Worm (Caenorhabditis elegans) whole organism, young adult: ENCODE results near the gene Y7A5A.2.

Source experiments
- D2030.7 ChIP-seq: fragments of 200-800 bp; sonication (Bioruptor generic); IDR thresholded peaks from 2 replicates; pipeline ENCODE4 v1.3.6; 2022; ENCODE audit warnings: missing genetic modification reagents, missing genetic modification characterization, missing compliant biosample characterization
- F33H1.4 ChIP-seq: fragments of 200-800 bp; sonication (Bioruptor generic); IDR thresholded peaks from 2 replicates; pipeline ENCODE4 v1.3.6; 2022; ENCODE audit warnings: missing genetic modification reagents, missing genetic modification characterization, missing compliant biosample characterization
- K12H6.12 ChIP-seq: fragments of 200-800 bp; sonication (Bioruptor generic); optimal IDR thresholded peaks from 2 replicates; lab custom pipeline; 2018; ENCODE audit warnings: mild to moderate bottlenecking, missing genetic modification characterization, missing compliant biosample characterization
- Y53G8AR.9 ChIP-seq: fragments of 200-800 bp; sonication (Bioruptor generic); conservative IDR thresholded peaks from 2 replicates; pipeline ENCODE4 v1.3.6; 2022; ENCODE audit warnings: missing genetic modification reagents, missing genetic modification characterization, missing compliant biosample characterization
- Y56A3A.18 ChIP-seq: fragments of 200-800 bp; sonication (Bioruptor generic); IDR thresholded peaks from 2 replicates; pipeline ENCODE4 v1.3.6; 2022; ENCODE audit warnings: missing genetic modification reagents, missing genetic modification characterization, missing compliant biosample characterization
- Y79H2A.3 ChIP-seq: fragments of 200-800 bp; sonication (Bioruptor generic); conservative IDR thresholded peaks from 2 replicates; pipeline ENCODE4 v1.3.6; 2022; ENCODE audit warnings: missing genetic modification reagents, missing genetic modification characterization, missing compliant biosample characterization
- ZK185.1 ChIP-seq: sonication (generic microtip); optimal IDR thresholded peaks from 2 replicates; lab custom pipeline; 2016; ENCODE audit warnings: mild to moderate bottlenecking, missing genetic modification characterization, missing compliant biosample characterization; ENCODE audit not compliant: poor library complexity, severe bottlenecking
- akir-1 ChIP-seq: fragments of 200-800 bp; sonication (Bioruptor generic); optimal IDR thresholded peaks from 2 replicates; lab custom pipeline; 2018; ENCODE audit warnings: mild to moderate bottlenecking, missing genetic modification characterization, moderate library complexity, missing compliant biosample characterization
- athp-1 ChIP-seq: sonication (generic microtip); optimal IDR thresholded peaks from 2 replicates; lab custom pipeline; 2017; ENCODE audit warnings: mild to moderate bottlenecking, missing genetic modification characterization, missing compliant biosample characterization
- attf-5 ChIP-seq: fragments of 200-800 bp; sonication (Bioruptor generic); optimal IDR thresholded peaks from 2 replicates; lab custom pipeline; 2018; ENCODE audit warnings: mild to moderate bottlenecking, missing genetic modification characterization, missing compliant biosample characterization
- bed-1 ChIP-seq: fragments of 200-800 bp; sonication (Bioruptor generic); IDR thresholded peaks from 2 replicates; pipeline ENCODE4 v1.3.6; 2022; ENCODE audit warnings: missing genetic modification reagents, missing genetic modification characterization, missing compliant biosample characterization
- bed-2 ChIP-seq: fragments of 200-800 bp; sonication (Bioruptor generic); IDR thresholded peaks from 2 replicates; pipeline ENCODE4 v1.3.6; 2022; ENCODE audit warnings: missing genetic modification reagents, missing genetic modification characterization, missing compliant biosample characterization
- ceh-100 ChIP-seq: fragments of 200-800 bp; sonication (Bioruptor generic); IDR thresholded peaks from 2 replicates; pipeline ENCODE4 v1.3.6; 2022; ENCODE audit warnings: missing genetic modification reagents, missing genetic modification characterization, missing compliant biosample characterization
- ceh-27 ChIP-seq: fragments of 200-800 bp; sonication (Bioruptor generic); optimal IDR thresholded peaks from 2 replicates; lab custom pipeline; 2018; ENCODE audit warnings: mild to moderate bottlenecking, missing genetic modification characterization, moderate library complexity, missing compliant biosample characterization
- ceh-40 ChIP-seq: fragments of 200-800 bp; sonication (Bioruptor generic); IDR thresholded peaks from 2 replicates; pipeline ENCODE4 v1.3.6; 2022; ENCODE audit warnings: missing genetic modification characterization, missing compliant biosample characterization
- ceh-79 ChIP-seq: sonication (generic microtip); optimal IDR thresholded peaks from 2 replicates; lab custom pipeline; 2017; ENCODE audit warnings: mild to moderate bottlenecking, missing genetic modification characterization, missing compliant biosample characterization
- ceh-91 ChIP-seq: fragments of 200-800 bp; sonication (Bioruptor generic); IDR thresholded peaks from 2 replicates; pipeline ENCODE4 v1.3.6; 2022; ENCODE audit warnings: missing genetic modification reagents, missing genetic modification characterization, missing compliant biosample characterization
- die-1 ChIP-seq: sonication (generic microtip); optimal IDR thresholded peaks from 2 replicates; lab custom pipeline; 2016; ENCODE audit warnings: missing genotype, mild to moderate bottlenecking, missing genetic modification characterization, missing compliant biosample characterization
- efl-1 ChIP-seq: fragments of 150-350 bp; optimal IDR thresholded peaks from 2 replicates; lab custom pipeline; 2014; ENCODE audit warnings: missing biosample characterization, missing genetic modification reagents, missing genetic modification characterization
- egl-44 ChIP-seq: fragments of 200-800 bp; sonication (Bioruptor generic); IDR thresholded peaks from 2 replicates; pipeline ENCODE4 v1.3.6; 2022; ENCODE audit warnings: missing genetic modification reagents, missing genetic modification characterization, missing compliant biosample characterization
- ets-4 ChIP-seq: fragments of 200-800 bp; sonication (Bioruptor generic); optimal IDR thresholded peaks from 2 replicates; lab custom pipeline; 2018; ENCODE audit warnings: mild to moderate bottlenecking, missing genetic modification characterization, missing compliant biosample characterization
- fkh-3 ChIP-seq: sonication (generic microtip); optimal IDR thresholded peaks from 2 replicates; lab custom pipeline; 2016; ENCODE audit warnings: mild to moderate bottlenecking, missing genetic modification characterization, missing compliant biosample characterization
- gei-17 ChIP-seq: fragments of 200-800 bp; sonication (Bioruptor generic); optimal IDR thresholded peaks from 2 replicates; lab custom pipeline; 2018; ENCODE audit warnings: mild to moderate bottlenecking, missing genetic modification characterization, missing compliant biosample characterization
- hlh-12 ChIP-seq: sonication (generic microtip); optimal IDR thresholded peaks from 2 replicates; lab custom pipeline; 2016; ENCODE audit warnings: missing genetic modification characterization, missing compliant biosample characterization
- hlh-26 ChIP-seq: fragments of 200-800 bp; sonication (Bioruptor generic); conservative IDR thresholded peaks from 2 replicates; pipeline ENCODE4 v1.3.6; 2022; ENCODE audit warnings: missing genetic modification reagents, missing genetic modification characterization, missing compliant biosample characterization
- hsf-1 ChIP-seq: fragments of 200-800 bp; sonication (Bioruptor generic); IDR thresholded peaks from 2 replicates; pipeline ENCODE4 v1.3.6; 2022; ENCODE audit warnings: missing genetic modification reagents, missing genetic modification characterization, missing compliant biosample characterization
- lin-35 ChIP-seq, 3 experiments: fragments of 150-350 bp in 2 of 3; sonication (generic microtip) in 1 of 3; optimal IDR thresholded peaks; 2 replicates each; lab custom pipeline; 2014 to 2018; ENCODE audit warnings: missing biosample characterization in 3 of 3, missing genetic modification characterization in 3 of 3, missing genetic modification reagents in 3 of 3
- lin-40 ChIP-seq: sonication (generic microtip); optimal IDR thresholded peaks from 2 replicates; lab custom pipeline; 2016; ENCODE audit warnings: missing genetic modification characterization, mild to moderate bottlenecking, missing compliant biosample characterization, missing genotype, missing genetic modification reagents
- lsy-27 ChIP-seq: sonication (generic microtip); optimal IDR thresholded peaks from 2 replicates; lab custom pipeline; 2017; ENCODE audit warnings: missing genetic modification characterization, mild to moderate bottlenecking, missing compliant biosample characterization, antibody characterized with exemption, missing genotype, borderline replicate concordance; ENCODE audit not compliant: insufficient read depth
- madf-6 ChIP-seq: fragments of 200-800 bp; sonication (Bioruptor generic); IDR thresholded peaks from 2 replicates; pipeline ENCODE4 v1.3.6; 2022; ENCODE audit warnings: missing genetic modification reagents, missing genetic modification characterization, missing compliant biosample characterization
- madf-8 ChIP-seq: fragments of 200-800 bp; sonication (Bioruptor generic); conservative IDR thresholded peaks from 2 replicates; pipeline ENCODE4 v1.3.6; 2022; ENCODE audit warnings: missing genetic modification reagents, missing genetic modification characterization, missing compliant biosample characterization
- nfya-1 ChIP-seq: sonication (generic microtip); optimal IDR thresholded peaks from 2 replicates; lab custom pipeline; 2017; ENCODE audit warnings: antibody characterized with exemption, missing compliant biosample characterization, missing genetic modification characterization, borderline replicate concordance; ENCODE audit not compliant: insufficient read depth
- nfya-2 ChIP-seq: fragments of 200-800 bp; sonication (Bioruptor generic); IDR thresholded peaks from 2 replicates; pipeline ENCODE4 v1.3.6; 2022; ENCODE audit warnings: missing genetic modification reagents, missing genetic modification characterization, missing compliant biosample characterization
- nfyb-1 ChIP-seq: fragments of 200-800 bp; sonication (Bioruptor generic); IDR thresholded peaks from 2 replicates; pipeline ENCODE4 v1.3.6; 2022; ENCODE audit warnings: missing genetic modification reagents, missing genetic modification characterization, missing compliant biosample characterization
- nhr-90 ChIP-seq: sonication (generic microtip); optimal IDR thresholded peaks from 2 replicates; lab custom pipeline; 2016; ENCODE audit warnings: missing genotype, mild to moderate bottlenecking, missing genetic modification characterization, missing compliant biosample characterization
- pbrm-1 ChIP-seq: fragments of 200-800 bp; sonication (Bioruptor generic); IDR thresholded peaks from 2 replicates; pipeline ENCODE4 v1.3.6; 2022; ENCODE audit warnings: missing genetic modification reagents, missing genetic modification characterization, missing compliant biosample characterization
- rec-8 ChIP-seq, 2 experiments: sonication (generic microtip); optimal IDR thresholded peaks; 2 replicates each; lab custom pipeline; 2016; ENCODE audit warnings: mild to moderate bottlenecking in 2 of 2, missing genetic modification characterization in 2 of 2, missing genetic modification reagents in 2 of 2, missing genotype in 2 of 2, missing biosample characterization in 1 of 2, missing compliant biosample characterization in 1 of 2, moderate library complexity in 1 of 2
- repo-1 ChIP-seq: sonication (generic microtip); optimal IDR thresholded peaks from 2 replicates; lab custom pipeline; 2017; ENCODE audit warnings: mild to moderate bottlenecking, missing genetic modification characterization, missing compliant biosample characterization
- snpc-1.3 ChIP-seq: sonication (generic microtip); optimal IDR thresholded peaks from 2 replicates; lab custom pipeline; 2017; ENCODE audit warnings: missing genetic modification characterization, mild to moderate bottlenecking, missing compliant biosample characterization, antibody characterized with exemption, moderate library complexity, missing genotype, missing genetic modification reagents; ENCODE audit not compliant: insufficient read depth
- snpc-3.4 ChIP-seq: sonication (generic microtip); optimal IDR thresholded peaks from 2 replicates; lab custom pipeline; 2017; ENCODE audit warnings: missing genetic modification characterization, mild to moderate bottlenecking, missing compliant biosample characterization, antibody characterized with exemption, moderate library complexity, missing genotype, missing genetic modification reagents
- snpc-4 ChIP-seq, 5 experiments: fragments of 150-350 bp in 1 of 5; sonication (generic microtip) in 4 of 5; optimal IDR thresholded peaks; 2 replicates each; lab custom pipeline; 2014 to 2018; ENCODE audit warnings: missing genetic modification characterization in 5 of 5, missing biosample characterization in 3 of 5, antibody characterized with exemption in 2 of 5, mild to moderate bottlenecking in 2 of 5, missing compliant biosample characterization in 2 of 5, missing genotype in 2 of 5, moderate library complexity in 2 of 5, missing genetic modification reagents in 1 of 5
- sptf-2 ChIP-seq: fragments of 200-800 bp; sonication (Bioruptor generic); optimal IDR thresholded peaks from 2 replicates; lab custom pipeline; 2018; ENCODE audit warnings: mild to moderate bottlenecking, missing genetic modification characterization, missing compliant biosample characterization
- tlf-1 ChIP-seq: fragments of 200-800 bp; sonication (Bioruptor generic); optimal IDR thresholded peaks from 2 replicates; lab custom pipeline; 2018; ENCODE audit warnings: mild to moderate bottlenecking, missing genetic modification characterization, missing compliant biosample characterization
- unc-130 ChIP-seq: sonication (generic microtip); optimal IDR thresholded peaks from 2 replicates; lab custom pipeline; 2016; ENCODE audit warnings: missing genetic modification reagents, missing genetic modification characterization, missing compliant biosample characterization
- xnd-1 ChIP-seq: sonication (generic microtip); optimal IDR thresholded peaks from 2 replicates; lab custom pipeline; 2016; ENCODE audit warnings: missing genotype, missing genetic modification reagents, missing genetic modification characterization, missing compliant biosample characterization
- ztf-25 ChIP-seq: fragments of 200-800 bp; sonication (Bioruptor generic); IDR thresholded peaks from 2 replicates; pipeline ENCODE4 v1.3.6; 2022; ENCODE audit warnings: missing genetic modification reagents, missing genetic modification characterization, missing compliant biosample characterization
- ztf-28 ChIP-seq: fragments of 200-800 bp; sonication (Bioruptor generic); IDR thresholded peaks from 2 replicates; pipeline ENCODE4 v1.3.6; 2022; ENCODE audit warnings: missing genetic modification reagents, missing genetic modification characterization, missing compliant biosample characterization

The Y7A5A.2 gene

DNA sequence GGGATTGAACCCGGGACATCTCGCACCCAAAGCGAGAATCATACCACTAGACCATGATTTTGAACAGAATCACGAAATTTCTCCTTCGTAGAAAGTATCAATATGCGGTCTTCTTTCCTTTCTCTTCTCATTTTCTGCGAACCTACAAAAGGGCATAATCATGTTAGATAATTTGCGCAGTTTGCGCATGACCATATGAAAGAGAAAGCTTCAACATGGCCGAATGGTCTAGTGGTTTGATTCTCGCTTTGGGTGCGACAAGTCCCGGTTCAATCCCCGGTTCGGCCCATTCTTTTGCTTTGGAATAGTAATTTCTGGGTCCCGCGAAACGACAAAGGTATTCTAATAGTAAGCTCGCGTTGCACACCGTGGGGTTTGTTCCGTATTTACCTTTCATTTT is 24.7 kb downstream of the Y7A5A.2 start (continued):
- TF ChIP-seq bed-2 (GFP tag; lab: Robert Waterston, UW) (no peak), xnd-1 (no peak), efl-1 (GFP tag; lab: Kevin White, UChicago) (no peak), attf-5 (no peak), rec-8 (tag; optimal IDR thresholded peaks at IDR 0.05; lab: Kevin White, UChicago) (no peak), egl-44 (GFP tag; lab: Robert Waterston, UW) (no peak), die-1 (tag; lab: Kevin White, UChicago) (no peak), bed-1 (GFP tag; lab: Robert Waterston, UW) (no peak), Y56A3A.18 (GFP tag; lab: Robert Waterston, UW) (0 out of 2 replicates have a peak, but pooled peaks have one; percentile 40), ceh-100 (GFP tag; lab: Robert Waterston, UW) (0 out of 2 replicates have a peak, but pooled peaks have one; percentile 10), repo-1 (tag; lab: Kevin White, UChicago) (no peak), snpc-3.4 (no peak), ceh-79 (tag; lab: Kevin White, UChicago) (no peak), nfya-1 (tag; lab: Kevin White, UChicago) (no peak), nfyb-1 (GFP tag; lab: Robert Waterston, UW) (peak; percentile 72), nfya-2 (no peak), lsy-27 (tag; lab: Kevin White, UChicago) (no peak), ZK185.1 (tag; lab: Kevin White, UChicago) (peak; percentile 56), hlh-26 (no peak), tlf-1 (no peak), madf-6 (GFP tag; lab: Robert Waterston, UW) (no peak), pbrm-1 (GFP tag; lab: Robert Waterston, UW) (no peak), unc-130 (GFP tag; lab: Kevin White, UChicago) (no peak), nhr-90 (tag; lab: Kevin White, UChicago) (no peak), athp-1 (tag; lab: Kevin White, UChicago) (no peak), madf-8 (GFP tag; lab: Robert Waterston, UW) (peak; percentile 10; the same call in 1 of the 2 replicates), ztf-25 (GFP tag; lab: Robert Waterston, UW) (no peak), hlh-12 (tag; lab: Kevin White, UChicago) (no peak), snpc-4 (GFP tag; optimal IDR thresholded peaks at IDR 0.05; lab: Kevin White, UChicago) (no peak), snpc-4 (tag; optimal IDR thresholded peaks at IDR 0.05; lab: Kevin White, UChicago) (peak in 2 of 4 experiments; percentile 11 to 54), ceh-91 (GFP tag; lab: Robert Waterston, UW) (no peak), sptf-2 (no peak), lin-35 (GFP tag; optimal IDR thresholded peaks at IDR 0.05; lab: Kevin White, UChicago) (no peak), hsf-1 (no peak), fkh-3 (tag; lab: Kevin White, UChicago) (no peak), ceh-40 (no peak), ceh-27 (no peak), Y79H2A.3 (no peak), F33H1.4 (no peak), Y53G8AR.9 (GFP tag; lab: Robert Waterston, UW) (no peak), D2030.7 (GFP tag; lab: Robert Waterston, UW) (peak; percentile 36; the same call in 1 of the 2 replicates), akir-1 (GFP tag; lab: Kevin White, UChicago) (no peak), gei-17 (GFP tag; lab: Kevin White, UChicago) (no peak), lin-40 (tag; lab: Kevin White, UChicago) (peak; percentile 9), ztf-28 (GFP tag; lab: Robert Waterston, UW) (no peak), snpc-1.3 (tag; lab: Kevin White, UChicago) (no peak), ets-4 (GFP tag; lab: Kevin White, UChicago) (no peak), K12H6.12 (tag; lab: Kevin White, UChicago) (no peak)
